4 worm cellular contexts compared by ENCODE assay signal in genomic region chrX:16336940-16337339, ce11.
TF ChIP-seq lines count a peak whose summit lies in the region.

No protein-coding gene starts in this region.

TF ChIP-seq in whole organism, L1 larva, 84 proteins besides CTCF, POLR2A, EP300 and RAD21:
- TF ChIP-seq snpc-4 (tag; optimal IDR thresholded peaks at IDR 0.05; lab: Kevin White, UChicago), result peak; percentile 50
- TF ChIP-seq nhr-28 (tag; optimal IDR thresholded peaks at IDR 0.05; lab: Kevin White, UChicago), result no peak

TF ChIP-seq in whole organism, L4 larva, 104 proteins besides CTCF, POLR2A, EP300 and RAD21:
- TF ChIP-seq gei-8 (GFP tag; optimal IDR thresholded peaks at IDR 0.05; lab: Kevin White, UChicago) (no peak), ZK546.5 (tag; optimal IDR thresholded peaks at IDR 0.05; lab: Kevin White, UChicago) (no peak), nhr-28 (tag; optimal IDR thresholded peaks at IDR 0.05; lab: Kevin White, UChicago) (no peak), aha-1 (tag; lab: Kevin White, UChicago) (peak; percentile 37), nhr-48 (tag; optimal IDR thresholded peaks at IDR 0.05; lab: Kevin White, UChicago) (no peak)
TF ChIP-seq in whole organism, L4 larva: peak in this region for 1.

TF ChIP-seq in whole organism, midembryonic, 9 proteins besides CTCF, POLR2A, EP300 and RAD21:
- TF ChIP-seq med-1 (GFP tag; optimal IDR thresholded peaks at IDR 0.05; lab: Kevin White, UChicago; ENCODE audit: insufficient read depth), result no peak
- TF ChIP-seq flt-1 (GFP tag; IDR thresholded peaks at IDR 0.05; lab: Robert Waterston, UW), result 0 out of 2 replicates have a peak, but pooled peaks have one; percentile 20

TF ChIP-seq in whole organism, young adult, 124 proteins besides CTCF, POLR2A, EP300 and RAD21:
- TF ChIP-seq snpc-4 (GFP tag; optimal IDR thresholded peaks at IDR 0.05; lab: Kevin White, UChicago), result no peak
- peak in 3 of 4 experiments; percentile 63 to 85 (median 77) for TF ChIP-seq snpc-4 (tag; optimal IDR thresholded peaks at IDR 0.05; lab: Kevin White, UChicago)
- no peak for TF ChIP-seq madf-3 (GFP tag; IDR thresholded peaks at IDR 0.05; lab: Robert Waterston, UW)
- TF ChIP-seq nfya-2 (GFP tag; IDR thresholded peaks at IDR 0.05; lab: Robert Waterston, UW), result no peak
- no peak for TF ChIP-seq ets-4 (GFP tag; optimal IDR thresholded peaks at IDR 0.05; lab: Kevin White, UChicago)
- no peak for TF ChIP-seq egl-44 (GFP tag; IDR thresholded peaks at IDR 0.05; lab: Robert Waterston, UW)
